Fruit fly (Drosophila melanogaster) whole organism, embryonic: ENCODE results near the gene CG6766.

ENCODE experiments used
- CG11504 ChIP-seq: fragments of 200-800 bp; sonication (Bioruptor generic); optimal IDR thresholded peaks from 3 replicates; lab custom pipeline; 2019; ENCODE audit warnings: missing biosample characterization, mild to moderate bottlenecking, missing genetic modification characterization, moderate library complexity
- CG11560 ChIP-seq: fragments of 200-800 bp; sonication (Bioruptor generic); IDR thresholded peaks from 3 replicates; pipeline ENCODE4 v1.3.6; 2022; ENCODE audit warnings: missing biosample characterization, missing genetic modification characterization
- CG11695 ChIP-seq: fragments of 200-800 bp; sonication (Bioruptor generic); IDR thresholded peaks from 3 replicates; pipeline ENCODE4 v1.3.6; 2022; ENCODE audit warnings: missing biosample characterization, missing genetic modification characterization
- CG13296 ChIP-seq: fragments of 200-800 bp; sonication (Bioruptor generic); optimal IDR thresholded peaks from 3 replicates; lab custom pipeline; 2018; ENCODE audit warnings: missing biosample characterization, mild to moderate bottlenecking, missing genetic modification characterization
- CG17328 ChIP-seq: fragments of 200-800 bp; sonication (Bioruptor generic); IDR thresholded peaks from 2 replicates; pipeline ENCODE4 v1.3.6; 2022; ENCODE audit warnings: missing biosample characterization, missing genetic modification characterization
- CG2120 ChIP-seq: fragments of 200-800 bp; sonication (Bioruptor generic); optimal IDR thresholded peaks from 3 replicates; lab custom pipeline; 2016; ENCODE audit warnings: missing biosample characterization, missing genetic modification characterization
- CG30403 ChIP-seq: fragments of 200-800 bp; sonication (Bioruptor generic); optimal IDR thresholded peaks from 3 replicates; lab custom pipeline; 2016; ENCODE audit warnings: missing biosample characterization, missing genetic modification characterization
- CG31224 ChIP-seq: fragments of 200-800 bp; sonication (Bioruptor generic); IDR thresholded peaks from 2 replicates; pipeline ENCODE4 v1.3.6; 2022; ENCODE audit warnings: missing biosample characterization, missing genetic modification characterization
- CG31365 ChIP-seq: fragments of 200-800 bp; sonication (Bioruptor generic); optimal IDR thresholded peaks from 2 replicates; lab custom pipeline; 2018; ENCODE audit warnings: missing biosample characterization, mild to moderate bottlenecking, missing genetic modification characterization
- CG31388 ChIP-seq: fragments of 200-800 bp; sonication (Bioruptor generic); optimal IDR thresholded peaks from 2 replicates; lab custom pipeline; 2016; ENCODE audit warnings: missing biosample characterization, missing genetic modification characterization
- CG3407 ChIP-seq: fragments of 200-800 bp; sonication (Bioruptor generic); optimal IDR thresholded peaks from 2 replicates; lab custom pipeline; 2018; ENCODE audit warnings: missing biosample characterization, mild to moderate bottlenecking, missing genetic modification characterization
- CG4730 ChIP-seq: fragments of 200-800 bp; sonication (Bioruptor generic); IDR thresholded peaks from 2 replicates; pipeline ENCODE4 v1.3.6; 2022; ENCODE audit warnings: missing biosample characterization, missing genetic modification characterization
- CG7372 ChIP-seq: fragments of 200-800 bp; sonication (Bioruptor generic); IDR thresholded peaks from 2 replicates; pipeline ENCODE4 v1.3.6; 2022; ENCODE audit warnings: missing biosample characterization, missing genetic modification characterization
- CG7745 ChIP-seq: fragments of 200-800 bp; sonication (Bioruptor generic); optimal IDR thresholded peaks from 2 replicates; lab custom pipeline; 2018; ENCODE audit warnings: missing biosample characterization, mild to moderate bottlenecking, missing genetic modification characterization, moderate library complexity
- CG8359 ChIP-seq: fragments of 200-800 bp; sonication (Bioruptor generic); optimal IDR thresholded peaks from 2 replicates; lab custom pipeline; 2017; ENCODE audit warnings: missing biosample characterization, mild to moderate bottlenecking, missing genetic modification characterization, borderline replicate concordance
- CG9932 ChIP-seq: fragments of 200-800 bp; sonication (Bioruptor generic); IDR thresholded peaks from 2 replicates; pipeline ENCODE4 v1.3.6; 2022; ENCODE audit warnings: missing biosample characterization, missing genetic modification characterization
- CkIIα-i1 ChIP-seq: fragments of 200-800 bp; sonication (Bioruptor generic); IDR thresholded peaks from 2 replicates; pipeline ENCODE4 v1.3.6; 2022; ENCODE audit warnings: missing biosample characterization, missing genetic modification characterization
- Dip3 ChIP-seq: fragments of 200-800 bp; sonication (Bioruptor generic); optimal IDR thresholded peaks from 3 replicates; lab custom pipeline; 2016; ENCODE audit warnings: missing biosample characterization, missing genetic modification characterization
- Dp ChIP-seq: fragments of 200-800 bp; sonication (Bioruptor generic); optimal IDR thresholded peaks from 2 replicates; lab custom pipeline; 2018; ENCODE audit warnings: missing biosample characterization, mild to moderate bottlenecking, missing genetic modification characterization, moderate library complexity
- Gsc ChIP-seq: fragments of 200-800 bp; sonication (Bioruptor generic); IDR thresholded peaks from 2 replicates; pipeline ENCODE4 v1.3.6; 2022; ENCODE audit warnings: missing biosample characterization, missing genetic modification characterization
- HLH4C ChIP-seq: fragments of 200-800 bp; sonication (Bioruptor generic); IDR thresholded peaks from 3 replicates; pipeline ENCODE4 v1.3.6; 2022; ENCODE audit warnings: missing biosample characterization, missing genetic modification characterization; ENCODE audit not compliant: partially characterized antibody
- HmgD ChIP-seq: fragments of 200-800 bp; sonication (Bioruptor generic); optimal IDR thresholded peaks from 3 replicates; lab custom pipeline; 2016; ENCODE audit warnings: missing biosample characterization, missing genetic modification characterization
- MTF-1 ChIP-seq: fragments of 200-800 bp; sonication (Bioruptor generic); optimal IDR thresholded peaks from 2 replicates; lab custom pipeline; 2018; ENCODE audit warnings: missing biosample characterization, mild to moderate bottlenecking, missing genetic modification characterization, borderline replicate concordance
- Oaz ChIP-seq: fragments of 200-800 bp; sonication (Bioruptor generic); IDR thresholded peaks from 2 replicates; pipeline ENCODE4 v1.3.6; 2022; ENCODE audit warnings: missing biosample characterization, missing genetic modification characterization
- PHDP ChIP-seq: fragments of 200-800 bp; sonication (Bioruptor generic); optimal IDR thresholded peaks from 3 replicates; lab custom pipeline; 2018; ENCODE audit warnings: missing biosample characterization, mild to moderate bottlenecking, missing genetic modification characterization, moderate library complexity
- Rfx ChIP-seq: fragments of 200-800 bp; sonication (Bioruptor generic); IDR thresholded peaks from 2 replicates; pipeline ENCODE4 v1.3.6; 2022; ENCODE audit warnings: missing biosample characterization, missing genetic modification characterization
- Sox102F ChIP-seq: fragments of 200-800 bp; sonication (Bioruptor generic); optimal IDR thresholded peaks from 2 replicates; lab custom pipeline; 2018; ENCODE audit warnings: missing biosample characterization, mild to moderate bottlenecking, missing genetic modification characterization, moderate library complexity
- Tbp ChIP-seq: fragments of >200 bp; optimal IDR thresholded peaks from 2 replicates; lab custom pipeline; 2018; ENCODE audit warnings: missing biosample characterization, missing genetic modification characterization
- Trl ChIP-seq, 3 experiments: fragments of >200 bp in 2 of 3; fragments of 200-800 bp in 1 of 3; sonication (Bioruptor generic) in 1 of 3; optimal IDR thresholded peaks; 2 replicates in 1 of 3; 3 replicates in 2 of 3; lab custom pipeline; 2016 to 2017; ENCODE audit warnings: missing biosample characterization in 1 of 3, missing genetic modification characterization in 1 of 3
- Vsx1 ChIP-seq: fragments of 200-800 bp; sonication (Bioruptor generic); optimal IDR thresholded peaks from 2 replicates; lab custom pipeline; 2017; ENCODE audit warnings: missing biosample characterization, mild to moderate bottlenecking, missing genetic modification characterization, missing genetic modification reagents
- ato ChIP-seq: fragments of 200-800 bp; sonication (Bioruptor generic); IDR thresholded peaks from 2 replicates; pipeline ENCODE4 v1.3.6; 2022; ENCODE audit warnings: missing biosample characterization, missing genetic modification characterization; ENCODE audit not compliant: partially characterized antibody
- br ChIP-seq: fragments of >200 bp; optimal IDR thresholded peaks from 2 replicates; lab custom pipeline; 2017
- btn ChIP-seq: fragments of 200-800 bp; sonication (Bioruptor generic); optimal IDR thresholded peaks from 2 replicates; lab custom pipeline; 2016; ENCODE audit warnings: missing biosample characterization, missing genetic modification characterization
- cad ChIP-seq: fragments of >200 bp; optimal IDR thresholded peaks from 2 replicates; lab custom pipeline; 2017; ENCODE audit warnings: missing biosample characterization, missing genetic modification characterization
- caup ChIP-seq: fragments of 200-800 bp; sonication (Bioruptor generic); optimal IDR thresholded peaks from 3 replicates; lab custom pipeline; 2017; ENCODE audit warnings: missing biosample characterization, mild to moderate bottlenecking, missing genetic modification characterization, moderate library complexity; ENCODE audit not compliant: severe bottlenecking
- cg ChIP-seq: fragments of 200-800 bp; sonication (Bioruptor generic); optimal IDR thresholded peaks from 3 replicates; lab custom pipeline; 2019; ENCODE audit warnings: missing biosample characterization, mild to moderate bottlenecking, missing genetic modification characterization, moderate library complexity
- chm ChIP-seq: fragments of 200-800 bp; sonication (Bioruptor generic); IDR thresholded peaks from 2 replicates; pipeline ENCODE4 v1.3.6; 2022; ENCODE audit warnings: missing biosample characterization, missing genetic modification characterization
- chn ChIP-seq: fragments of 200-800 bp; sonication (Bioruptor generic); optimal IDR thresholded peaks from 2 replicates; lab custom pipeline; 2016; ENCODE audit warnings: missing biosample characterization, missing genetic modification characterization
- corto ChIP-seq: fragments of 200-800 bp; sonication (Bioruptor generic); optimal IDR thresholded peaks from 2 replicates; lab custom pipeline; 2016; ENCODE audit warnings: missing biosample characterization, mild to moderate bottlenecking, missing genetic modification characterization, moderate library complexity
- en ChIP-seq: fragments of 200-800 bp; sonication (Bioruptor generic); optimal IDR thresholded peaks from 2 replicates; lab custom pipeline; 2016; ENCODE audit warnings: missing biosample characterization, missing genetic modification characterization
- gcm2 ChIP-seq: fragments of 200-800 bp; sonication (Bioruptor generic); optimal IDR thresholded peaks from 2 replicates; lab custom pipeline; 2016; ENCODE audit warnings: missing biosample characterization, missing genetic modification characterization
- knrl ChIP-seq: fragments of 200-800 bp; sonication (Bioruptor generic); IDR thresholded peaks from 3 replicates; pipeline ENCODE4 v1.3.6; 2022; ENCODE audit warnings: missing biosample characterization, missing genetic modification characterization; ENCODE audit not compliant: partially characterized antibody
- peb ChIP-seq: fragments of 200-800 bp; sonication (Bioruptor generic); IDR thresholded peaks from 2 replicates; pipeline ENCODE4 v1.3.6; 2022; ENCODE audit warnings: missing biosample characterization, missing genetic modification characterization
- ranshi ChIP-seq: fragments of 200-800 bp; sonication (Bioruptor generic); IDR thresholded peaks from 2 replicates; pipeline ENCODE4 v1.3.6; 2022; ENCODE audit warnings: missing biosample characterization, missing genetic modification characterization
- run ChIP-seq: fragments of 200-800 bp; sonication (Bioruptor generic); optimal IDR thresholded peaks from 3 replicates; lab custom pipeline; 2018; ENCODE audit warnings: missing biosample characterization, mild to moderate bottlenecking, missing genetic modification characterization
- salm ChIP-seq: fragments of 200-800 bp; sonication (Bioruptor generic); optimal IDR thresholded peaks from 2 replicates; lab custom pipeline; 2018; ENCODE audit warnings: missing biosample characterization, mild to moderate bottlenecking, missing genetic modification characterization
- sc ChIP-seq, 3 experiments: fragments of >200 bp in 2 of 3; fragments of 200-800 bp in 1 of 3; sonication (Bioruptor generic) in 1 of 3; optimal IDR thresholded peaks; 2 replicates in 2 of 3; 3 replicates in 1 of 3; lab custom pipeline; 2017; ENCODE audit warnings: mild to moderate bottlenecking in 1 of 3, missing biosample characterization in 1 of 3, missing genetic modification characterization in 1 of 3, missing genetic modification reagents in 1 of 3
- wor ChIP-seq: fragments of 200-800 bp; sonication (Bioruptor generic); IDR thresholded peaks from 2 replicates; pipeline ENCODE4 v1.3.6; 2022; ENCODE audit warnings: missing biosample characterization, missing genetic modification characterization

The CG6766 gene

dm6 chr2L:12026458-12027431 is 13.7 kb downstream of the CG6766 start (continued):
- TF ChIP-seq wor (GFP tag; lab: Robert Waterston, UW) = no peak; the same call in 1 of the 2 replicates
- TF ChIP-seq CkIIα-i1 (GFP tag; lab: Robert Waterston, UW) = no peak
- TF ChIP-seq CG17328 (GFP tag; lab: Robert Waterston, UW) = peak; percentile 47; the same call in 1 of the 2 replicates
- TF ChIP-seq ato (GFP tag; lab: Robert Waterston, UW) = no peak
- no peak for TF ChIP-seq Gsc (GFP tag; lab: Robert Waterston, UW)
- TF ChIP-seq CG31365 (tag; lab: Kevin White, UChicago) = no peak
- peak; percentile 3 for TF ChIP-seq Dp (GFP tag; lab: Kevin White, UChicago)
- no peak for TF ChIP-seq caup
- no peak for TF ChIP-seq knrl (GFP tag; lab: Robert Waterston, UW)
- peak; percentile 64 for TF ChIP-seq Sox102F
- TF ChIP-seq salm (tag; lab: Kevin White, UChicago) = no peak
- no peak for TF ChIP-seq cg (GFP tag; lab: Kevin White, UChicago)
- no peak for TF ChIP-seq Trl (optimal IDR thresholded peaks at IDR 0.05; lab: Kevin White, UChicago)
- no peak for TF ChIP-seq Trl (GFP tag; optimal IDR thresholded peaks at IDR 0.05; lab: Kevin White, UChicago)
- TF ChIP-seq btn (GFP tag; lab: Kevin White, UChicago) = peak; percentile 13
- TF ChIP-seq br (lab: Kevin White, UChicago) = no peak
- TF ChIP-seq en = no peak
- TF ChIP-seq CG4730 = peak; percentile 51
- no peak for TF ChIP-seq CG7745 (tag; lab: Kevin White, UChicago)
- TF ChIP-seq peb (GFP tag; lab: Robert Waterston, UW) = no peak
- peak; percentile 43 for TF ChIP-seq Vsx1 (GFP tag; lab: Kevin White, UChicago)
- peak; percentile 33 for TF ChIP-seq CG2120 (GFP tag; lab: Kevin White, UChicago)
- peak; percentile 72 for TF ChIP-seq CG11504 (tag; lab: Kevin White, UChicago)
- TF ChIP-seq cad = no peak
- TF ChIP-seq PHDP = peak; percentile 52
- no peak for TF ChIP-seq CG31388 (GFP tag; lab: Kevin White, UChicago)
- TF ChIP-seq sc (optimal IDR thresholded peaks at IDR 0.05; lab: Kevin White, UChicago) = no peak
- peak; percentile 60 for TF ChIP-seq sc (GFP tag; optimal IDR thresholded peaks at IDR 0.05; lab: Kevin White, UChicago)
- no peak for TF ChIP-seq Tbp (GFP tag; lab: Kevin White, UChicago)
- TF ChIP-seq Rfx = peak; percentile 55
- TF ChIP-seq chn (GFP tag; lab: Kevin White, UChicago) = peak; percentile 54
- peak; percentile 42 for TF ChIP-seq CG3407 (GFP tag; lab: Kevin White, UChicago)
- no peak for TF ChIP-seq MTF-1 (GFP tag; lab: Kevin White, UChicago)
- TF ChIP-seq HLH4C (GFP tag; lab: Robert Waterston, UW) = no peak
- TF ChIP-seq gcm2 (GFP tag; lab: Kevin White, UChicago) = peak; percentile 47
- TF ChIP-seq CG11695 (GFP tag; lab: Robert Waterston, UW) = peak; percentile 43; the same call in 1 of the 3 replicates
- peak; percentile 75 for TF ChIP-seq CG30403 (GFP tag; lab: Kevin White, UChicago)
- TF ChIP-seq CG7372 (GFP tag; lab: Robert Waterston, UW) = no peak
- peak; percentile 41; the same call in 1 of the 2 replicates for TF ChIP-seq CG31224 (GFP tag; lab: Robert Waterston, UW)
- no peak for TF ChIP-seq CG9932 (GFP tag; lab: Robert Waterston, UW)
- peak; percentile 32 for TF ChIP-seq CG13296 (GFP tag; lab: Kevin White, UChicago)
- no peak for TF ChIP-seq Oaz (GFP tag; lab: Robert Waterston, UW)
- no peak for TF ChIP-seq HmgD (GFP tag; lab: Kevin White, UChicago)
- TF ChIP-seq CG8359 (GFP tag; lab: Kevin White, UChicago) = no peak
- TF ChIP-seq ranshi (GFP tag; lab: Robert Waterston, UW) = peak; percentile 46; the same call in 1 of the 2 replicates
- no peak for TF ChIP-seq Dip3 (GFP tag; lab: Kevin White, UChicago)
- TF ChIP-seq run = no peak
- TF ChIP-seq CG11560 (tag; lab: Robert Waterston, UW) = no peak
- TF ChIP-seq chm (GFP tag; lab: Robert Waterston, UW) = 0 out of 2 replicates have a peak, but pooled peaks have one; percentile 40
- peak; percentile 22 for TF ChIP-seq corto (GFP tag; lab: Kevin White, UChicago)
